Fruit fly (Drosophila melanogaster): ENCODE data around the gene colt.

dm6 chr2L:2759654-2760053 is 10.2 kb downstream of the colt start, which contains the start of the genes HemK2, Snapin and Tnpo-SR:
- TF ChIP-seq ttk (optimal IDR thresholded peaks at IDR 0.05) (no peak), psq (optimal IDR thresholded peaks at IDR 0.05) (no peak), insv (optimal IDR thresholded peaks at IDR 0.05) (no peak), h (optimal IDR thresholded peaks at IDR 0.05) (no peak)

Measured in Kc167 (cell line).